Worm (Caenorhabditis elegans): ENCODE data around the gene mrpl-11.

- no peak for TF ChIP-seq dpl-1 (GFP tag; optimal IDR thresholded peaks at IDR 0.05)
- TF ChIP-seq him-1 (tag; optimal IDR thresholded peaks at IDR 0.05), result no peak
Measured at ce11 chrIII:8734327-8734885, 17.0 kb downstream of the mrpl-11 start.
